Fruit fly (Drosophila melanogaster): ENCODE measurements around the gene CG42486.

DNA sequence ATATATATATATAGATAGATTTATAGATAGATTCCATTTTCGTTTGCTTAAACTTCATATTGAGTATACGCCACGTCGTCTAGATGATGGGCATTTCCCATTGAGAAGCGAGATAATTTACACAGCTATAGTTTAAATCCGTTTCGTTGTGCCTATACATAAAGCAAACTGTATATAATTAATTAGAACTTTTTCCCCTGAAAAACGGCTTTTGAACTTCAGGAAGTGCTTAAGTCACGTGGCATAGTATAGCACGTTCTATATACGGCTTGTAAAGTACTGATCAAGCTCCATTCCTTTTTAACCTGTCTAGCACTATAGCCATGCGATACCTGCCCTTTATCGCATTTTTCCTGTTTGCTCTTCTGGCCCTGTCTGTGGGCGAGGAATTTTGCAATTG, 3.3 kb upstream of the CG42486 start, which contains the start of gene Sfp33A3:
- TF ChIP-seq dac (GFP tag; optimal IDR thresholded peaks at IDR 0.05), result no peak
- no peak for TF ChIP-seq Eip75B (GFP tag; optimal IDR thresholded peaks at IDR 0.05)
- TF ChIP-seq fd59A (GFP tag; optimal IDR thresholded peaks at IDR 0.05), result no peak
- no peak for TF ChIP-seq CG8632 (GFP tag; optimal IDR thresholded peaks at IDR 0.05)
- no peak for TF ChIP-seq Blimp-1 (GFP tag; optimal IDR thresholded peaks at IDR 0.05)
- no peak for TF ChIP-seq acj6 (GFP tag; optimal IDR thresholded peaks at IDR 0.05)
- no peak for TF ChIP-seq eg (GFP tag; IDR thresholded peaks at IDR 0.05)
- TF ChIP-seq CG11294 (GFP tag; IDR thresholded peaks at IDR 0.05), result no peak
- no peak for TF ChIP-seq OdsH (GFP tag; optimal IDR thresholded peaks at IDR 0.05)
- no peak for TF ChIP-seq Sox14 (GFP tag; optimal IDR thresholded peaks at IDR 0.05)
- TF ChIP-seq Gug (GFP tag; IDR thresholded peaks at IDR 0.05), result no peak
- TF ChIP-seq CG6276 (GFP tag; optimal IDR thresholded peaks at IDR 0.05), result no peak
- TF ChIP-seq fkh (GFP tag; optimal IDR thresholded peaks at IDR 0.05), result no peak
- TF ChIP-seq CG11762 (GFP tag; optimal IDR thresholded peaks at IDR 0.05; ENCODE audit: insufficient read depth), result no peak

All from whole organism, prepupa.